Fruit fly (Drosophila melanogaster) S2 (cell line): Measurements from ENCODE around the gene lwr.

Experiments
- CG8478 ChIP-seq: fragments of >200 bp; optimal IDR thresholded peaks from 2 replicates; lab custom pipeline; 2018
- CTCF ChIP-seq, 2 experiments: fragments of >200 bp; optimal IDR thresholded peaks; 2 replicates each; lab custom pipeline; 2018

Gene lwr

DNA sequence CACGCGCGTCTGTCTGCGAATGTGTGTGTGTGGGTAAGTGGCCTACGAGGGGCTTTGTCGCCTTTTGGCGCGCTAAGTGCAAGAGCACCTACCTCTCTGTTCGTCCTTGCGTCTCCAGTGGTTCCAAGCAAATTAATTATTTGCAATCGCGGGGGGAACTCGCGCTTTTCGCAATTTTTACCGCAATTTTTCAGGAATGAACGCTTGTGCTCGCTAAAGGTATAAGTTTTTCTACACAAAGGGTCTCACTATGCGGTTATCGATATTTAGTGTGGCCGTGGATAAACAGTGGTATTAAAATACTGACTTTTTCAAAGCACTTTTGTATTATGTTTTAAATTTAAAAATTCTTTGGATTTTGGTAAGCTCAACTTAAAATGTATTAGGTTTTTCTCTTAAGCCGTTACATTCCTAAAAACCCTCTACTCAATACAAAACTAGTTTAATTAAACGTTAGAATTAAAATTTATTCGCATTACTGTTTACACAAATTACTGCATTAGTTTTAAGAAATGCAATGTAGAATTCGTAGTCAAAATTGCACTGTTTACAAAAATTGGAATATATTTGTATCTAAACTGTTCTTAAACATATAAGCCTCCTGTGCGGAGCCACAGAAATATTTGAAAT is at the start of gene lwr:
TSS of gene lwr (minus strand) at position 243 of the 630 bp plus-strand sequence.
- TF ChIP-seq CG8478 (lab: Kevin White, UChicago) (no peak), CTCF (optimal IDR thresholded peaks at IDR 0.05; lab: Kevin White, UChicago) (no peak)

DNA sequence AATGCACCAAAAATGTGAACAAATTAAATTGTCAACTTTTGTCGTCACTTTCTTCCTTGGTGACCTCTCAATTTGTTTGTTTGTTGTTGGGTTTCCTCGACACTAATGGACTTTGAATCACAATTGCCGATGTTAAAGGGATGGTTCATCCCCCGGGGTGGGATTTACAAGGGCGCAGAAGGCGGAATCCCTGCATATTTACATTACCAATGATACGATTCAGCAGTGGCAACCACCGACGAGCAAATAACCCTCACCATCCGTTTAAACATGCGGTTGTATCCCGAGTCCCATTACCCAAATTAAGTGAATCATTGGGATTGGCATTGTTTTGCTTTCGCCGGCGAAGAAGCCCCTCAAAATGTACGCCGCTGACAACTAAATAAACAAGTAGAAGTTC is 49.1 kb upstream of the lwr start:
- TF ChIP-seq CG8478 (lab: Kevin White, UChicago) (no peak), CTCF (optimal IDR thresholded peaks at IDR 0.05; lab: Kevin White, UChicago) (no peak)

DNA sequence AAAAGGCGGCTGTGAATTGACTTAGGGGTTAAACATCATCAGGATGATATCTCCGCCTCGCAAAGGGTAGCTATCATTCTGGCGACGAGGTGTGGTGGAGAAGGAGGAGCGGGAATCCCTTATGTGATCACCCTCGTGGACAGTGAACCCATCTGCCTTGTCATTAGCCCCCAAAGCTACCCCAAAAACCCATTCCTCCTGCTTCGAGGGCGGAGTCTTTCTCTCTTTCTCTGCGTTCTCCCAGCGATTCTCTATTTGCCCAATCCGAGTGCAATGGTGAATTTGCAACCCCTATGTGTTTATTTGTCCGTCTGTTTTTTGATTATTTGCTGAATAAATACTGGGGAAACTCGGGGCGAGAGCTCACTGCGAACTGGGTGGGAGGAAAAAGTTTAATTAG is 42.9 kb upstream of the lwr start:
- TF ChIP-seq CG8478 (lab: Kevin White, UChicago): no peak
- TF ChIP-seq CTCF (optimal IDR thresholded peaks at IDR 0.05; lab: Kevin White, UChicago): no peak

DNA sequence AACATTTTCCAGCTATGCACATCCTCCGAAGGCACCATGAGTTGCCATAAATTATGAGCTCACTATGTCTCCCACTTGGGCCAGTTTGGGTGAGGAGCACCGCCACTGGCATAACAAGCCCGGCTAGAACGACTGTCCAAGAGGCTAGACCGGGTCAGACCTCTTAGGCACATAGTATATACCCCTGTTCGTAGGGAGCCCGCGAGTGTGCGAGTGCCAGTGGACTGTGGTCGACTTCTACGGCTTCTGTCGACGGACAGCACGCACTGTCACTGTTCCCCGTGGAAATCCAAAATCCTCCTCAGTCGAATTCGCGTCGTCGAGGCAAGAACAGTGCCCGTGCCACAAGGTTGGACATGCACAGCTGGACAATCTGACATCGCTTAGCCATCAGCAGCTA is 34.8 kb upstream of the lwr start, which contains the start of gene Pph13:
TSS of gene Pph13 (plus strand) at position 301 of the 400 bp plus-strand sequence.
- TF ChIP-seq CTCF (optimal IDR thresholded peaks at IDR 0.05; lab: Kevin White, UChicago) (no peak), CG8478 (lab: Kevin White, UChicago) (no peak)

DNA sequence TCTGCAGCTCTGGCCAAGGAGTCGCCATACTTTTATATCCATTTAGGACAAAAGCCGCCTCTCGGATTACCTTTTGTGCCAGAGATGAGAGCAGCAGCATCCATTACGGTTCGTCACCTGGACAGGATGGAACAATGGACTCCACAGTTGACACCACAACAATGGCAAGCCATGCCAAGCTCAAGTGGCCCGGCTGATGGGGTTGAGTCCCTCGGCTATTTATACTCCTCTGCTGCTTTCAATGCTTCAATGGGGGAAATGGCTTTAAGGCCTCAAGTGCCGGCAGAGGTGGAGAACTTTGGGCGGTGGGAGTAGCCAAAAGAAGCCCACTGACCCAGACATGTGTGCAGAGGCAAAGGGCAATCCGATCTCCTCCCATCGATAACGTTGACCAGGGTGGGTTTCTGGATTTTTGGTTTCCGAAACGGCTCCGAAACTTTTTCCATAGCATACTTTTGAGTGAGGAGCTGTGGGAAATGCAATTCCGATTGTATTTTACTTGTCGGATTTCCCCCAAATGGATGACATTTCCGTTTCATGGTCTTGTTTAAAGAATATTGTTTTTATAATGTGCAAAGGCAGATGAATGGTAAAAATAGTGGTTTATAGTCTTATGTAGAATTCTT is 34.3 kb upstream of the lwr start, which contains the start of gene Ptth:
TSS of gene Ptth (minus strand) at position 338 of the 626 bp plus-strand sequence.
- TF ChIP-seq CTCF (optimal IDR thresholded peaks at IDR 0.05; lab: Kevin White, UChicago) (peak; percentile 47 to 59), CG8478 (lab: Kevin White, UChicago) (no peak)

DNA sequence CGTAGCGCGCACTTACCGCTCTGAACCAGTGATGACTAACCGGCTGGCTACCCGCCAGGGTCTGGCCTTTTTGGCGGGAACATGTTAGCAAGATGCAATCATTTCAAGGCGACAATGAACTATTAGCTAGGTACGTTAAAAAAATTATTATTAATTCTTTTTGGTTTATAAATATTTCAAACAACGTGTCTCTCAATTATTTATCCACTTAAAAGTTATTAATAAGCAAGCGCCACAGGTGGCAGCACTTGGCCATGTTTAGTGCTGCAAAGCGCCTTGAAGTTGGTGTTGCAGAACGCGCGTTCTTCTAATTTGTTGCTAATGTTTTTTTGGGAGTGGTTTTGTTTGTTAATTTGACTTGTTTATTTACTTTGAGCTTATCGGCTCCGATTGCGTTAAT is 31.8 kb upstream of the lwr start, which contains the start of the genes Ipk2 and cold:
TSS of gene Ipk2 (minus strand) at position 39 of the 400 bp plus-strand sequence.
TSS of gene cold (plus strand) at position 66 of the 400 bp plus-strand sequence.
- no peak for TF ChIP-seq CG8478 (lab: Kevin White, UChicago)
- peak in 1 of 2 experiments; percentile 32 for TF ChIP-seq CTCF (optimal IDR thresholded peaks at IDR 0.05; lab: Kevin White, UChicago)

DNA sequence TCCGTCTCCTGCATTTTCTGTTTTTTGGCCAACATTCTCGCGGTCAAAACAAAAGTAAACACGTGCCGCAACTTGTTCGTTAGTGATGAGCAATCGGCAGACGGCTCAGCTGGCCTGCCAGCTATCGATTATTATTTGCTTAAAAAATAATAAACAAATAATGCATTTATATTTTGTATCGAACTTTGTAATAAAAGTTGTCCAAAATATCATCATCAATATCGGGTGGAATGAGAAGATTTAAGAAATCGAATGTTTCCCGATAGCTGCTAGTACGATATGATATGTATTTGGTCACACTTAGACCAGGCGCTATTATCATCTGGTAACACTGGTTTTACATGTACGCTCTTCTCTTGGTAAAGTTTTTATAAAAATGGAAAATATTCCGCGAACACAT is 25.6 kb upstream of the lwr start, which contains the start of the genes Nle and Sf3b1:
TSS of gene Nle (minus strand) at position 92 of the 400 bp plus-strand sequence.
TSS of gene Sf3b1 (plus strand) at position 311 of the 400 bp plus-strand sequence.
- TF ChIP-seq CG8478 (lab: Kevin White, UChicago) (no peak), CTCF (optimal IDR thresholded peaks at IDR 0.05; lab: Kevin White, UChicago) (peak in 1 of 2 experiments; percentile 4)

DNA sequence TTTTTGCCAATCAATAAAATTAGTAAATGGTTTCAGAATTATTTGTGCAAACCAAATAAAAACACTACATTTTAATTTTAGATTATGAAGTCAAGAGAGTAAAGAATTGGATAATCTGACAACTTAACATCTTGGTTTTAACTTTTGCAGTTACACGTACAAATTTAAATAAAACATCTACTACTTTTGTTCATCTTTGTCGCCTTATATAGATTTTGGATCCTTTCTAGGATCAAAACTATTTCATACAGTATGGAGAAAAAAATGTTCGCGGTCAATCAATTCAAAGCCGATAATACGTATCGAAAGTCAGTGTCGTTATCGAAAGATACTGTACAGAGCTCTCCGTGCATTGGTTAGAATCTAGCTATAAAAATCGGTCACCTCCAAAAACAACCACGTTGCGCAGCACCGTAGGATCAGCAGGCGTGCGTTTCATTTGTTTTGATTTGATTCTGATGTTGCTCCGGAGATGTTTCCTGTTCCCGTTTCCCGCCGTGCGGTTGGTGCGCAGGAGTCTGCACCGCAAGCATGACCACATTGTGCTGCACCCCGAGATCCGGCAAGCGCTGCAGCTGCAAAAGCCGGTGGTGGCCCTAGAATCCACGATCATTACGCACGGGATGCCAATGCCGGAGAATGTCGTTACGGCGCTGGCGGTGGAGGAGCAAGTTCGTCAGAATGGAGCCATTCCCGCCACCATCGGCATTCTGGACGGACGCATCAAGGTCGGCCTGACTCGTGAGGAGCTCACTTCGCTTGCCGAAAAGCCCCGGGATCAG is 21.6 kb upstream of the lwr start, which contains the start of the genes uncNacbeta and CG2794:
TSS of gene uncNacbeta (minus strand) at position 51 of the 782 bp plus-strand sequence.
TSS of gene CG2794 (plus strand) at position 395 of the 782 bp plus-strand sequence.
- TF ChIP-seq CG8478 (lab: Kevin White, UChicago) (no peak), CTCF (optimal IDR thresholded peaks at IDR 0.05; lab: Kevin White, UChicago) (peak in 1 of 2 experiments; percentile 46)

DNA sequence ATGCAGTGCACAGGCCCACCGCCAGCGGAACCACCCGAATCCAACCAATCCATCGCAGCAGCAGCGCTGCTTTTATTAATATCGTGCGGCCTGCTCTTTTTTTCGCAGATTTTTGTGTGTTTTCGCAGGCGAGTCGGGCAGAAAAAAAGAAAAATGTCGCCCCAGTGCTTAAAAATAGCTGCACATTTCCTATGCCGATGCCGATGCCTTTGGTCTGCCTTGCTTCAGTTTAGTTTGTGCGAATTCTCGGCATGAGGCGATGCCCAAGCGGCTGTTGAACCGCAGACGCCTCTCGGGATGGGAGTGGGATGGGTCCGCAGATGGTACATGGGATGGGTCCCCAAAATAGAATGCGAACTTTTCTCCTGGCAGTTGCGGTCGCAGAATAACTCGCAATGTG is 20.9 kb upstream of the lwr start:
- TF ChIP-seq CTCF (optimal IDR thresholded peaks at IDR 0.05; lab: Kevin White, UChicago) (no peak), CG8478 (lab: Kevin White, UChicago) (no peak)

DNA sequence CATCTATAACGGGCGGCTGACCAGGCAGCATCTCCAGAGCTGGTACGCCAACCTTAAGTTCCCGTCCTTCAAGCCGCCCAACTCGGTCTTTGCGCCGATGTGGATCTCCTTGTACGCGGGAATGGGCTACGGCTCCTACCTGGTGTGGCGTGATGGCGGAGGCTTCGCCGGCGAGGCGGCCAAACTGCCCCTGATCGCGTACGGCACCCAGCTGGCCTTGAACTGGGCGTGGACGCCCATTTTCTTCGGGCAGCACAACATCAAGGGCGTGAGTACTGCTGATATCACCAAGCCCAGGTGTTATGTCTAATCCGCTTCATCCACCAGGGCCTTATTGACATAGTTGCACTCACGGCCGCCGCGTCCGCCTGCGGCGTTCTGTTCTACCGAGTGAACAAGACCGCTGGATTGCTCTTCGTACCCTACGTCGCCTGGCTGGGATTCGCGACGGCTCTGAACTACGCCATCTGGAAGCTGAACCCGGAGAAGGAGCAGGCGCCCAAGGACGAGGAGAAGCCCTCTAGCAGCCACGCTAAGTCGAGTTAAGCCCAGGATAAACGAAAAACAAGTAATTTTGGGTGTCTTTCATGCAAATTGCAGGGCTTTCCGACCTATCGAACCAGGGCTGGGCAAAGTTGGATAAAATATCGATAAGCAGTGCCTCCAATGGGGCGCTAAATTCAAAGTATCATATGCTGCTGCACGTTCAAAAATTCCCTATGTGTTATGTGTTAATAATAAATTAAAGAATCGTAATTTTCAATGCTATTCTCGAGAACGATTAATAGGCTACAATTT is 17.6 kb upstream of the lwr start, which contains the start of gene rempA:
TSS of gene rempA (minus strand) at position 541 of the 798 bp plus-strand sequence.
- TF ChIP-seq CTCF (optimal IDR thresholded peaks at IDR 0.05; lab: Kevin White, UChicago) (peak in 1 of 2 experiments; percentile 39), CG8478 (lab: Kevin White, UChicago) (no peak)

DNA sequence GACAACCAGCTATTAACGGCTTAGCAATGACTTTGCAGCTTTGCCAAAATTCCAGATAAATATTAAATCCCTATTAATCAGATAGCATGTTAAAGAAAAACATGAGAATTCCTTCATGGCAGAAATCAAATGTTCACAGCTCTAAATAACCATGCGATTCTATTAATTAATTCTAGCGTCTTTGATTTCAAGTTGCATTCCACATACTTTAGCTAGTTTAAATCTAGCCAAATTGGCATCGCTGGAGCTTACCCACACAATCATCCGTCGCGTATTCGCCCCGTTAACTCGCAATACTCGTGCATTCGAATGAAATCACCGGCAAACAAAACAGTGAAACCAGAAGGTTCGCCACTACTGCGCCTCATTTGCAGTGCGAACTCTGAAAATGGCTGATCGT is 16.9 kb upstream of the lwr start, which contains the start of gene Tspo:
TSS of gene Tspo (plus strand) at position 302 of the 400 bp plus-strand sequence.
- TF ChIP-seq CTCF (optimal IDR thresholded peaks at IDR 0.05; lab: Kevin White, UChicago) (no peak), CG8478 (lab: Kevin White, UChicago) (no peak)

DNA sequence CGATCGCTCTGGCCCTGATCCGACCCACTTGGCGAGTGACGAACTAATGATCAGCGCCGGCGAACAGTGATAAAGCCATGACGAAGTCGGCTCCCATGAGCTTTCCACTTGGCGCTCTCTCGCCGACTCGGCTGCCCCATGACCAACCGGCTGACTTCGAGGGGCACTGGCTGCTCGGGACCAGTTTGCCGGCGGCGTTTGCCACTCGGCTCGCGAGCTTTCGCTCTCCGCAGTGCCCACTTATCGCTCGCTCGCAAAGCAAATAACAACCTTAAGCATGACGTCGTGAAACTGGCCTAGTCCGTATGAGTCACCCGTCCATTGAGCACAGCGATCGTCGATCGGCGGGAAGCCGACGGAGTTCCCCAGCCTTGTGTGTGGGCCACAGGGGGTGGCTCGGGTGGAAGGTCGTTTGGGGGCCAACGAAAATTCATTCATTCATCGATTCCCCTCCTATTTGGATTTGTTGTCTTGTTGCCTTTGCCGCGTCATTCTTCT is 10.1 kb upstream of the lwr start, which contains the start of gene Ets21C:
TSS of gene Ets21C (minus strand) at position 492 of the 498 bp plus-strand sequence.
- no peak for TF ChIP-seq CTCF (optimal IDR thresholded peaks at IDR 0.05; lab: Kevin White, UChicago)
- TF ChIP-seq CG8478 (lab: Kevin White, UChicago): no peak

DNA sequence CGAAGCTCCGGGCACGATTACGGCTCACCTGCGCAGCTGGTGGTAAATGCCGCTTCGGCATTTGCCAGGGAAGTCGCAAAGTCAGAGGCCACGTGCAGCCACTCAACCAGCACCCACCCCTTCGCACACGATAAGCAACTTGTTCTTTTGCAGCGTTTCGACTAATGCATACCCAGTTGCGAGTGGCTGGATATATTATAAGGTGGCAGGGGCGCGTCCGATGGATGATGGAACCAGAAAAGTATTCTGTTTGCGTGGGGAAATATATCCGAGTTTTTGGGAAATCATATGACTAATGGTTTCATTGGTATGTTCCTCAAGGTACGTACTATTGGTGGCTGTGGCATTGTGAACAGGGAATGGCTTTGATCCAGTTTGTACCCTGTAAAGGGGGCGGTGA is 7.3 kb upstream of the lwr start:
- no peak for TF ChIP-seq CG8478 (lab: Kevin White, UChicago)
- no peak for TF ChIP-seq CTCF (optimal IDR thresholded peaks at IDR 0.05; lab: Kevin White, UChicago)
